Fruit fly (Drosophila melanogaster) whole organism, embryonic: ENCODE data around the gene Mondo.

ENCODE experiments used
- Bdp1 ChIP-seq: fragments of 200-800 bp; sonication (Bioruptor generic); optimal IDR thresholded peaks from 3 replicates; lab custom pipeline; 2016; ENCODE audit warnings: missing biosample characterization, missing genetic modification characterization
- CG10147 ChIP-seq: fragments of 200-800 bp; sonication (Bioruptor generic); optimal IDR thresholded peaks from 2 replicates; lab custom pipeline; 2019; ENCODE audit warnings: missing biosample characterization, mild to moderate bottlenecking, missing genetic modification characterization, moderate library complexity
- CG11456 ChIP-seq: fragments of 200-800 bp; sonication (Bioruptor generic); IDR thresholded peaks from 3 replicates; pipeline ENCODE4 v1.3.6; 2022; ENCODE audit warnings: missing biosample characterization, missing genetic modification characterization
- CG11560 ChIP-seq: fragments of 200-800 bp; sonication (Bioruptor generic); IDR thresholded peaks from 3 replicates; pipeline ENCODE4 v1.3.6; 2022; ENCODE audit warnings: missing biosample characterization, missing genetic modification characterization
- CG13424 ChIP-seq: fragments of 200-800 bp; sonication (Bioruptor generic); optimal IDR thresholded peaks from 2 replicates; lab custom pipeline; 2019; ENCODE audit warnings: missing biosample characterization, mild to moderate bottlenecking, missing genetic modification characterization, moderate library complexity
- CG15696 ChIP-seq: fragments of 200-800 bp; sonication (Bioruptor generic); optimal IDR thresholded peaks from 2 replicates; lab custom pipeline; 2019; ENCODE audit warnings: missing biosample characterization, mild to moderate bottlenecking, missing genetic modification characterization, moderate library complexity
- CG16813 ChIP-seq: fragments of 200-800 bp; sonication (Bioruptor generic); IDR thresholded peaks from 3 replicates; pipeline ENCODE4 v1.3.6; 2022; ENCODE audit warnings: missing biosample characterization, missing genetic modification characterization; ENCODE audit not compliant: partially characterized antibody
- CG17186 ChIP-seq: fragments of 200-800 bp; sonication (Bioruptor generic); optimal IDR thresholded peaks from 3 replicates; lab custom pipeline; 2017; ENCODE audit warnings: missing biosample characterization, missing genetic modification reagents, missing genetic modification characterization
- CG18011 ChIP-seq: fragments of 200-800 bp; sonication (Bioruptor generic); optimal IDR thresholded peaks from 2 replicates; lab custom pipeline; 2017; ENCODE audit warnings: missing biosample characterization, missing genetic modification characterization, mild to moderate bottlenecking, moderate library complexity, missing genotype
- CG18476 ChIP-seq: fragments of 200-800 bp; sonication (Bioruptor generic); optimal IDR thresholded peaks from 2 replicates; lab custom pipeline; 2016; ENCODE audit warnings: missing biosample characterization, mild to moderate bottlenecking, missing genetic modification characterization
- CG32532 ChIP-seq: fragments of 200-800 bp; sonication (Bioruptor generic); IDR thresholded peaks from 2 replicates; pipeline ENCODE4 v1.3.6; 2022; ENCODE audit warnings: missing biosample characterization, missing genetic modification characterization
- CG34224 ChIP-seq: fragments of 200-800 bp; sonication (Bioruptor generic); IDR thresholded peaks from 3 replicates; pipeline ENCODE4 v1.3.6; 2022; ENCODE audit warnings: missing biosample characterization, missing genetic modification characterization; ENCODE audit not compliant: partially characterized antibody
- CG34376 ChIP-seq: fragments of 200-800 bp; sonication (Bioruptor generic); optimal IDR thresholded peaks from 2 replicates; lab custom pipeline; 2018; ENCODE audit warnings: missing biosample characterization, mild to moderate bottlenecking, missing genetic modification characterization
- CG42726 ChIP-seq: fragments of 200-800 bp; sonication (Bioruptor generic); IDR thresholded peaks from 2 replicates; pipeline ENCODE4 v1.3.6; 2022; ENCODE audit warnings: missing biosample characterization, missing genetic modification characterization; ENCODE audit not compliant: partially characterized antibody
- CG5180 ChIP-seq: fragments of 200-800 bp; sonication (Bioruptor generic); optimal IDR thresholded peaks from 3 replicates; lab custom pipeline; 2017; ENCODE audit warnings: missing biosample characterization, missing genetic modification characterization, mild to moderate bottlenecking, moderate library complexity, missing genetic modification reagents
- CG5953 ChIP-seq: fragments of 200-800 bp; sonication (Bioruptor generic); IDR thresholded peaks from 2 replicates; pipeline ENCODE4 v1.3.6; 2022; ENCODE audit warnings: missing biosample characterization, missing genetic modification characterization
- CG7786 ChIP-seq: fragments of 200-800 bp; sonication (Bioruptor generic); optimal IDR thresholded peaks from 2 replicates; lab custom pipeline; 2016; ENCODE audit warnings: missing biosample characterization, missing genetic modification characterization
- CoRest ChIP-seq: fragments of 200-800 bp; sonication (Bioruptor generic); optimal IDR thresholded peaks from 3 replicates; lab custom pipeline; 2018; ENCODE audit warnings: missing biosample characterization, mild to moderate bottlenecking, missing genetic modification characterization, moderate library complexity
- Dbx ChIP-seq: fragments of 200-800 bp; sonication (Bioruptor generic); IDR thresholded peaks from 3 replicates; pipeline ENCODE4 v1.3.6; 2022; ENCODE audit warnings: missing biosample characterization, missing genetic modification characterization
- Dip3 ChIP-seq: fragments of 200-800 bp; sonication (Bioruptor generic); optimal IDR thresholded peaks from 3 replicates; lab custom pipeline; 2016; ENCODE audit warnings: missing biosample characterization, missing genetic modification characterization
- Dref ChIP-seq: fragments of 200-800 bp; sonication (Bioruptor generic); IDR thresholded peaks from 2 replicates; pipeline ENCODE4 v1.3.6; 2022; ENCODE audit warnings: missing biosample characterization, missing genetic modification characterization
- ERR ChIP-seq: fragments of 200-800 bp; sonication (Bioruptor generic); optimal IDR thresholded peaks from 2 replicates; lab custom pipeline; 2016; ENCODE audit warnings: missing biosample characterization, missing genetic modification characterization
- Fer3 ChIP-seq: fragments of 200-800 bp; sonication (Bioruptor generic); optimal IDR thresholded peaks from 2 replicates; lab custom pipeline; 2018; ENCODE audit warnings: missing biosample characterization, mild to moderate bottlenecking, missing genetic modification characterization, moderate library complexity
- GATAe ChIP-seq: fragments of 200-800 bp; sonication (Bioruptor generic); conservative IDR thresholded peaks from 2 replicates; pipeline ENCODE4 v1.3.6; 2022; ENCODE audit warnings: missing biosample characterization, missing genetic modification characterization
- H15 ChIP-seq: fragments of 200-800 bp; sonication (Bioruptor generic); IDR thresholded peaks from 3 replicates; pipeline ENCODE4 v1.3.6; 2022; ENCODE audit warnings: missing biosample characterization, missing genetic modification characterization
- HHEX ChIP-seq: fragments of 200-800 bp; sonication (Bioruptor generic); optimal IDR thresholded peaks from 3 replicates; lab custom pipeline; 2017; ENCODE audit warnings: missing biosample characterization, mild to moderate bottlenecking, missing genetic modification characterization, missing genetic modification reagents
- Mrtf ChIP-seq: fragments of 200-800 bp; sonication (Bioruptor generic); IDR thresholded peaks from 3 replicates; pipeline ENCODE4 v1.3.6; 2022; ENCODE audit warnings: missing biosample characterization, missing genetic modification characterization
- NK7.1 ChIP-seq: fragments of 200-800 bp; sonication (Bioruptor generic); optimal IDR thresholded peaks from 3 replicates; lab custom pipeline; 2016; ENCODE audit warnings: missing biosample characterization, missing genetic modification characterization
- Opbp ChIP-seq: fragments of 200-800 bp; sonication (Bioruptor generic); IDR thresholded peaks from 3 replicates; pipeline ENCODE4 v1.3.6; 2022; ENCODE audit warnings: missing biosample characterization, missing genetic modification characterization; ENCODE audit not compliant: partially characterized antibody
- Rfx ChIP-seq: fragments of 200-800 bp; sonication (Bioruptor generic); IDR thresholded peaks from 2 replicates; pipeline ENCODE4 v1.3.6; 2022; ENCODE audit warnings: missing biosample characterization, missing genetic modification characterization
- ap ChIP-seq: fragments of 200-800 bp; sonication (Bioruptor generic); IDR thresholded peaks from 2 replicates; pipeline ENCODE4 v1.3.6; 2022; ENCODE audit warnings: missing biosample characterization, missing genetic modification characterization
- bowl ChIP-seq: fragments of 200-800 bp; sonication (Bioruptor generic); IDR thresholded peaks from 2 replicates; pipeline ENCODE4 v1.3.6; 2022; ENCODE audit warnings: missing biosample characterization, missing genetic modification characterization
- br ChIP-seq: fragments of >200 bp; optimal IDR thresholded peaks from 2 replicates; lab custom pipeline; 2017
- cad ChIP-seq: fragments of >200 bp; optimal IDR thresholded peaks from 2 replicates; lab custom pipeline; 2017; ENCODE audit warnings: missing biosample characterization, missing genetic modification characterization
- hth ChIP-seq: fragments of >200 bp; optimal IDR thresholded peaks from 2 replicates; lab custom pipeline; 2017; ENCODE audit warnings: inconsistent platforms
- ken ChIP-seq: fragments of 200-800 bp; sonication (Bioruptor generic); IDR thresholded peaks from 3 replicates; pipeline ENCODE4 v1.3.6; 2022; ENCODE audit warnings: missing biosample characterization, missing genetic modification characterization
- mld ChIP-seq: fragments of 200-800 bp; sonication (Bioruptor generic); IDR thresholded peaks from 3 replicates; pipeline ENCODE4 v1.3.6; 2022; ENCODE audit warnings: missing biosample characterization, missing genetic modification characterization; ENCODE audit not compliant: partially characterized antibody
- onecut ChIP-seq: fragments of 200-800 bp; sonication (Bioruptor generic); IDR thresholded peaks from 2 replicates; pipeline ENCODE4 v1.3.6; 2022; ENCODE audit warnings: missing biosample characterization, missing genetic modification characterization
- org-1 ChIP-seq: fragments of 200-800 bp; sonication (Bioruptor generic); optimal IDR thresholded peaks from 2 replicates; lab custom pipeline; 2017; ENCODE audit warnings: missing biosample characterization, missing genetic modification characterization
- otp ChIP-seq: fragments of 200-800 bp; sonication (Bioruptor generic); IDR thresholded peaks from 3 replicates; pipeline ENCODE4, ENCODE4 v1.3.6; 2022; ENCODE audit warnings: missing biosample characterization, missing genetic modification characterization
- pan ChIP-seq, 4 experiments: fragments of >200 bp in 3 of 4; fragments of 200-800 bp in 1 of 4; sonication (Bioruptor generic) in 1 of 4; optimal IDR thresholded peaks in 3 of 4; IDR thresholded peaks in 1 of 4; 2 replicates each; pipeline versions ENCODE4 v1.3.6 to Lab custom; 2017 to 2022; ENCODE audit warnings: missing biosample characterization in 2 of 4, missing genetic modification characterization in 2 of 4, mixed read lengths in 1 of 4
- sens-2 ChIP-seq: fragments of 200-800 bp; sonication (Bioruptor generic); IDR thresholded peaks from 2 replicates; pipeline ENCODE4 v1.3.6; 2022; ENCODE audit warnings: missing biosample characterization, missing genetic modification characterization
- slbo ChIP-seq: fragments of 200-800 bp; sonication (Bioruptor generic); IDR thresholded peaks from 2 replicates; pipeline ENCODE4 v1.3.6; 2022; ENCODE audit warnings: missing biosample characterization, missing genetic modification characterization
- stc ChIP-seq: fragments of 200-800 bp; sonication (Bioruptor generic); IDR thresholded peaks from 2 replicates; pipeline ENCODE4 v1.3.6; 2022; ENCODE audit warnings: missing biosample characterization, missing genetic modification characterization
- tin ChIP-seq: fragments of 200-800 bp; sonication (Bioruptor generic); optimal IDR thresholded peaks from 3 replicates; lab custom pipeline; 2016; ENCODE audit warnings: missing biosample characterization, missing genetic modification characterization
- twi ChIP-seq: fragments of 200-800 bp; optimal IDR thresholded peaks from 2 replicates; lab custom pipeline; 2019; ENCODE audit warnings: missing biosample characterization, mild to moderate bottlenecking, missing genetic modification characterization, moderate library complexity
- unc-4 ChIP-seq: fragments of 200-800 bp; sonication (Bioruptor generic); IDR thresholded peaks from 2 replicates; pipeline ENCODE4 v1.3.6; 2022; ENCODE audit warnings: missing biosample characterization, missing genetic modification characterization; ENCODE audit not compliant: partially characterized antibody
- unpg ChIP-seq: fragments of 200-800 bp; sonication (Bioruptor generic); optimal IDR thresholded peaks from 3 replicates; lab custom pipeline; 2018; ENCODE audit warnings: missing biosample characterization, mild to moderate bottlenecking, missing genetic modification characterization, moderate library complexity
- vnd ChIP-seq: fragments of 200-800 bp; sonication (Bioruptor generic); IDR thresholded peaks from 3 replicates; pipeline ENCODE4 v1.3.6; 2022; ENCODE audit warnings: missing biosample characterization, missing genetic modification characterization; ENCODE audit not compliant: partially characterized antibody
- wor ChIP-seq: fragments of 200-800 bp; sonication (Bioruptor generic); IDR thresholded peaks from 2 replicates; pipeline ENCODE4 v1.3.6; 2022; ENCODE audit warnings: missing biosample characterization, missing genetic modification characterization
- z ChIP-seq: fragments of 200-800 bp; sonication (Bioruptor generic); IDR thresholded peaks from 3 replicates; pipeline ENCODE4 v1.3.6; 2022; ENCODE audit warnings: missing biosample characterization, missing genetic modification characterization

Mondo gene

dm6 chr2L:21237048-21237747 is 72.7 kb downstream of the Mondo start, which contains the start of gene Hr39:
Gene Hr39, plus strand, starts transcription at chr2L:21237250.
- TF ChIP-seq CG5953 (GFP tag; lab: Robert Waterston, UW) (no peak), Dip3 (peak; percentile 51), CG18476 (GFP tag; lab: Kevin White, UChicago) (peak; percentile 17), stc (GFP tag; lab: Robert Waterston, UW) (no peak), CG42726 (GFP tag; lab: Robert Waterston, UW) (no peak), tin (GFP tag; lab: Kevin White, UChicago) (no peak), slbo (no peak), CG34224 (no peak), CG17186 (GFP tag; lab: Kevin White, UChicago) (peak; percentile 68), HHEX (no peak), bowl (GFP tag; lab: Robert Waterston, UW) (no peak), Bdp1 (GFP tag; lab: Kevin White, UChicago) (peak; percentile 54), Dref (GFP tag; lab: Robert Waterston, UW) (no peak), twi (tag; lab: Kevin White, UChicago) (no peak), CG11560 (no peak), CG7786 (GFP tag; lab: Kevin White, UChicago) (no peak), CG5180 (GFP tag; lab: Kevin White, UChicago) (no peak), CG16813 (GFP tag; lab: Robert Waterston, UW) (no peak), br (lab: Kevin White, UChicago) (no peak), Opbp (no peak), Fer3 (no peak), CG13424 (tag; lab: Kevin White, UChicago) (no peak), wor (no peak), sens-2 (no peak), ERR (GFP tag; lab: Kevin White, UChicago) (peak; percentile 23), CG11456 (no peak), GATAe (GFP tag; lab: Robert Waterston, UW) (no peak), cad (GFP tag; lab: Kevin White, UChicago) (no peak), hth (lab: Kevin White, UChicago) (no peak), CG18011 (peak; percentile 11), CG15696 (tag; lab: Kevin White, UChicago) (no peak), Rfx (GFP tag; lab: Robert Waterston, UW) (no peak), unpg (GFP tag; lab: Kevin White, UChicago) (no peak), NK7.1 (GFP tag; lab: Kevin White, UChicago) (no peak), ap (GFP tag; lab: Robert Waterston, UW) (no peak), z (GFP tag; lab: Robert Waterston, UW) (no peak), unc-4 (GFP tag; lab: Robert Waterston, UW) (no peak), onecut (GFP tag; lab: Robert Waterston, UW) (no peak; the same call in 1 of the 2 replicates), CG10147 (GFP tag; lab: Kevin White, UChicago) (no peak), mld (GFP tag; lab: Robert Waterston, UW) (no peak), Mrtf (GFP tag; lab: Robert Waterston, UW) (no peak), org-1 (GFP tag; lab: Kevin White, UChicago) (no peak), CG34376 (GFP tag; lab: Kevin White, UChicago) (peak; percentile 66), CoRest (peak; percentile 57), ken (GFP tag; lab: Robert Waterston, UW) (no peak), otp (GFP tag; lab: Robert Waterston, UW) (no peak), Dbx (GFP tag; lab: Robert Waterston, UW) (no peak), H15 (GFP tag; lab: Robert Waterston, UW) (no peak), CG32532 (GFP tag; lab: Robert Waterston, UW) (no peak), vnd (GFP tag; lab: Robert Waterston, UW) (no peak), pan (optimal IDR thresholded peaks at IDR 0.05; lab: Kevin White, UChicago) (no peak), pan (GFP tag; optimal IDR thresholded peaks at IDR 0.05 in 1 of 2, IDR thresholded peaks at IDR 0.05 in 1 of 2) (no peak)
